Worm (Caenorhabditis elegans) whole organism, late embryonic: Measurements from ENCODE around the gene C08E8.4.

Experiments used
- fkh-10 ChIP-seq: fragments of 150-350 bp; optimal IDR thresholded peaks from 2 replicates; lab custom pipeline; 2014; ENCODE audit warnings: missing biosample characterization, missing genetic modification reagents, missing genetic modification characterization
- gmeb-2 ChIP-seq: sonication (generic microtip); optimal IDR thresholded peaks from 2 replicates; lab custom pipeline; 2016; ENCODE audit warnings: missing genetic modification characterization, inconsistent platforms, missing compliant biosample characterization
- hlh-6 ChIP-seq: sonication (generic microtip); optimal IDR thresholded peaks from 2 replicates; lab custom pipeline; 2016; ENCODE audit warnings: missing genotype, missing genetic modification characterization, missing compliant biosample characterization
- unc-3 ChIP-seq, 2 experiments: fragments of 200-800 bp in 1 of 2; sonication (Bioruptor generic) in 1 of 2; sonication (generic microtip) in 1 of 2; conservative IDR thresholded peaks in 1 of 2; optimal IDR thresholded peaks in 1 of 2; 2 replicates each; pipeline versions ENCODE4 v1.3.6 to Lab custom; 2016 to 2022; ENCODE audit warnings: missing compliant biosample characterization in 2 of 2, missing genetic modification characterization in 2 of 2, missing genetic modification reagents in 1 of 2

DNA sequence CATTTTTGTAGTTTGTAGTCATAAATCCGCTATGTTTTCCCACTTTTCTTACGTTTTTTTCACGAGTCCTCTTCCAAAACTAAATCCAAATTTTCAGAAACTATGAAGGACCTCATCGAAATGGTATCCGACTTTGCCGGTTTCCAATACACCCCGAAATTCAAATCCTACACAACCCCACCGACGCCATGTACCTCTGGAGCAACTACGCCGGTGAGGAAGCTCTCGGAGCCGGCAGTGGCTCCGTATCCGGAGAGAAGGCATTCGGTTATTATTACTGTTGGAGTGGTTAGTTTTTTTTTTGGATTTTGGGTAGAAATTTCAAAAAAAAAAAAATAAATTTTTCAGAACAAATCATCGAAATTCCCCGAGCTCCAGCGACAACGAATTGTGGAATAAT, 21.6 kb upstream of the C08E8.4 start, which contains the start of gene C08E8.3:
- TF ChIP-seq gmeb-2 (tag; lab: Kevin White, UChicago) (no peak), fkh-10 (GFP tag; lab: Kevin White, UChicago) (no peak), unc-3 (GFP tag; conservative IDR thresholded peaks at IDR 0.05; lab: Robert Waterston, UW) (no peak), unc-3 (tag; optimal IDR thresholded peaks at IDR 0.05; lab: Kevin White, UChicago) (no peak), hlh-6 (tag; lab: Kevin White, UChicago) (no peak)
